Worm (Caenorhabditis elegans): ENCODE measurements around the gene col-39.

The col-39 gene

DNA sequence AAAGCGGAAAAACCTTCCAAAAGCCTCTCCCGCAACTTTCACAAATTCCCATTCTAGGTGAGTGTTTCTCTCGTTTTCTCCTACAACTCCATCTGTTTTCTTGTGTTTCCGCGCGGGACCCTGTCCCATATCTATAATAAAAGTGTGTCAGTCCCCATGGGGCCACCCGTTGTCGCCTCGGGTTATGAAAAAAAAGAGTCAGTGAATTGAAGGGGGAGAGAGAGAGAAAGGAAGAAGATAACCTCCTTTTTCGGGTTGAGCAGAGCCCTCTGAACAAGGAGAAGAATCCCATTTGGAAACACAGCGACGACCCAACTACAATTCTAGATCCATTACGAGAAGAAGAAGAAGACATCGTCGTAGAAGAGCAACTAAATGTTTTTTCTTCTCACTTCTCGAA lies 12.4 kb downstream of the col-39 start, which contains the start of gene C09G5.13:
TSS of gene C09G5.13 (plus strand) at position 301 of the 400 bp plus-strand sequence.
- TF ChIP-seq snpc-4 (GFP tag; optimal IDR thresholded peaks at IDR 0.05) (no peak), snpc-4 (tag; optimal IDR thresholded peaks at IDR 0.05) (no peak), pbrm-1 (GFP tag; IDR thresholded peaks at IDR 0.05) (no peak), let-526 (GFP tag; IDR thresholded peaks at IDR 0.05) (no peak), F10E7.11 (tag; optimal IDR thresholded peaks at IDR 0.05) (no peak), tlf-1 (GFP tag; optimal IDR thresholded peaks at IDR 0.05) (no peak), dox-1 (GFP tag; IDR thresholded peaks at IDR 0.05) (no peak)

DNA sequence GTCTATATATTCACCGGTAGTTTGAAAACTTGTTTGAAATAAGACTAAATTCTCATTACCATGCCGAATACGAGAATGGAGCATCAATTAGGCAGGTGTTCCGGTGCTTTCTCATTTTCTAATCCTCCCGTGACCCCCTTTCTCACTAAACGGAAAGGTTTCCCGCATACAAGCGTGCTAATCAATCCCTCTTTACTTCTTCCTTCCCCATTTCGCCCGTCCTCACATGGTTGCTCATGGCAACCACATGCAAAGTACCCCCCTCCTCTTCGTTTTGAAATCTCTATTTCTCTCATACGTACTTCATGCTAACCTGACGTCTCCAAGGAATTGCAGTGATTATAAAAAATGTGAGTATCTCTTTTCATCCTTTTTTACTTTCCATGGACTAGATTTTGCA lies 15.2 kb downstream of the col-39 start, which contains the start of gene mks-5:
TSS of gene mks-5 (plus strand) at position 301 of the 400 bp plus-strand sequence.
- no peak for TF ChIP-seq B0035.1 (tag; optimal IDR thresholded peaks at IDR 0.05)
- TF ChIP-seq T07F8.4 (tag; optimal IDR thresholded peaks at IDR 0.05) = no peak
- no peak for TF ChIP-seq B0336.3 (GFP tag; IDR thresholded peaks at IDR 0.05)
- TF ChIP-seq nfyb-1 (GFP tag; IDR thresholded peaks at IDR 0.05) = no peak
- TF ChIP-seq unc-62 (GFP tag; optimal IDR thresholded peaks at IDR 0.05) = no peak
- no peak for TF ChIP-seq him-1 (tag; optimal IDR thresholded peaks at IDR 0.05)
- TF ChIP-seq mcd-1 (GFP tag; IDR thresholded peaks at IDR 0.05) = no peak
- TF ChIP-seq snpc-4 (GFP tag; optimal IDR thresholded peaks at IDR 0.05) = no peak
- TF ChIP-seq snpc-4 (tag; optimal IDR thresholded peaks at IDR 0.05) = no peak
- no peak for TF ChIP-seq ama-1 (optimal IDR thresholded peaks at IDR 0.05)
- TF ChIP-seq ama-1 (GFP tag; optimal IDR thresholded peaks at IDR 0.05) = no peak

DNA sequence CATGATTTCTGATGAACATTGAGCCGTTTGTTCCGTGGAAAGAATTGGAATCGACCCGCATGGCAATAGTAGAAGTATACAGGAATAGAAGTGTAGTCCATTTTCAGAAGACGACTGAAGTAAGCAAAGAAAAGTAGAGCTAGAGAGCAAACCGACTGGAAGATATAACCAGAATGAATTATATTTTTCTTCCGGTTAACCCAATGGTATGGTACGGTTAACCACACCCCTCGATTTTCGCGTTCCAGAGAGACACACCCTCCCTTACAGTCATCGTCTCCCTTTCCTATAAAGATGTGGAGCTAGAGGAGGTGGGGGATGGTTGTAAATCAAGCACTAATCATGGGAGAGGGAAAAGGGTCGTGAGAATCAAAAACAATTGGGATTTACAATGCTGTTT lies 18.4 kb downstream of the col-39 start, which contains the start of gene C09G5.14:
TSS of gene C09G5.14 (minus strand) at position 101 of the 400 bp plus-strand sequence.
- TF ChIP-seq mcd-1 (GFP tag; IDR thresholded peaks at IDR 0.05) (no peak), somi-1 (GFP tag; optimal IDR thresholded peaks at IDR 0.05) (no peak), nhr-27 (tag; optimal IDR thresholded peaks at IDR 0.05) (no peak), mel-28 (tag; optimal IDR thresholded peaks at IDR 0.05; ENCODE audit: borderline replicate concordance) (no peak), mes-4 (tag; optimal IDR thresholded peaks at IDR 0.05) (no peak), sdz-38 (tag; optimal IDR thresholded peaks at IDR 0.05) (no peak), C17E4.6 (GFP tag; IDR thresholded peaks at IDR 0.05) (no peak), attf-6 (GFP tag; IDR thresholded peaks at IDR 0.05) (no peak), ztf-28 (GFP tag; IDR thresholded peaks at IDR 0.05) (no peak), pha-4 (tag; optimal IDR thresholded peaks at IDR 0.05) (no peak), unc-130 (GFP tag; optimal IDR thresholded peaks at IDR 0.05) (no peak), lsy-27 (tag; optimal IDR thresholded peaks at IDR 0.05; ENCODE audit: borderline replicate concordance, insufficient read depth) (no peak), Y95B8A.8 (GFP tag; IDR thresholded peaks at IDR 0.05) (no peak), nfya-2 (GFP tag; IDR thresholded peaks at IDR 0.05) (no peak), nhr-80 (tag; optimal IDR thresholded peaks at IDR 0.05) (no peak), tbp1 (GFP tag; optimal IDR thresholded peaks at IDR 0.05) (no peak), lin-26 (GFP tag; IDR thresholded peaks at IDR 0.05) (no peak), nfyb-1 (GFP tag; IDR thresholded peaks at IDR 0.05) (no peak), attf-3 (GFP tag; conservative IDR thresholded peaks at IDR 0.05) (no peak), him-1 (tag; optimal IDR thresholded peaks at IDR 0.05) (no peak)

DNA sequence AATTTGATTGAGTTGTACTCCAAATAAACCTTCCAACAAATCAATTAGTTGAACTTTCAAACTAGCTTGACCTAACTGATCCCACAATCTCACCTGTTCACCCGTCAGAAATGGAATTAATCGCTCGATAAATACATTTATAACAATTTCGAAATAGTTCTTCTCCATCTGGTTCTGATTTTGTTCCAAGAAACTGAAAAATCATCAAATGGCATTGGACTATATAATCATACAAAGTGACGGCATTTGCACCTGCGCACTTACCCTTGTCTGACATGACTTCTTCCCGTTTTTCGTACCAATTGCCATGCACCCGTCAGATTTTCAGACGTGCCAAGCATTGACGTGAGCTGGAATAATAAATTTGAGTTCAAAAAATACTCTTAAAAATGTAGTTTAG lies 26.0 kb downstream of the col-39 start:
- TF ChIP-seq egl-18 (GFP tag; IDR thresholded peaks at IDR 0.05) (no peak), F23B12.7 (tag; optimal IDR thresholded peaks at IDR 0.05; ENCODE audit: insufficient read depth) (no peak), him-1 (tag; optimal IDR thresholded peaks at IDR 0.05) (no peak), hrde-1 (tag; optimal IDR thresholded peaks at IDR 0.05; ENCODE audit: borderline replicate concordance) (no peak), dpl-1 (GFP tag; optimal IDR thresholded peaks at IDR 0.05) (no peak), tlf-1 (GFP tag; optimal IDR thresholded peaks at IDR 0.05) (no peak), bed-2 (GFP tag; IDR thresholded peaks at IDR 0.05) (no peak), hsf-1 (GFP tag; IDR thresholded peaks at IDR 0.05) (no peak), dox-1 (GFP tag; IDR thresholded peaks at IDR 0.05) (no peak), snpc-1.1 (tag; optimal IDR thresholded peaks at IDR 0.05; ENCODE audit: insufficient read depth) (no peak), bed-1 (GFP tag; IDR thresholded peaks at IDR 0.05) (no peak), B0336.3 (GFP tag; IDR thresholded peaks at IDR 0.05) (no peak), egl-44 (GFP tag; IDR thresholded peaks at IDR 0.05) (no peak), gei-17 (GFP tag; optimal IDR thresholded peaks at IDR 0.05) (no peak), F33H1.4 (GFP tag; IDR thresholded peaks at IDR 0.05) (no peak), madf-10 (tag; optimal IDR thresholded peaks at IDR 0.05) (no peak), somi-1 (GFP tag; optimal IDR thresholded peaks at IDR 0.05) (no peak)
